Worm (Caenorhabditis elegans): ENCODE results near the gene srsx-5.

The srsx-5 gene

ce11 chrV:7928660-7929059, at the start of gene srsx-5:
TSS of gene srsx-5 (plus strand) at chrV:7928960.
- TF ChIP-seq unc-62 (GFP tag; optimal IDR thresholded peaks at IDR 0.05), result no peak

- no peak for TF ChIP-seq unc-62 (GFP tag; optimal IDR thresholded peaks at IDR 0.05)
Measured at ce11 chrV:7884441-7884840, 44.3 kb upstream of the srsx-5 start.

- no peak for TF ChIP-seq unc-62 (GFP tag; optimal IDR thresholded peaks at IDR 0.05)
Measured at ce11 chrV:7888036-7888435, 40.7 kb upstream of the srsx-5 start.

- no peak for TF ChIP-seq unc-62 (GFP tag; optimal IDR thresholded peaks at IDR 0.05)
Measured at ce11 chrV:7891230-7891629, 37.5 kb upstream of the srsx-5 start, which contains the start of gene F40A3.1. TSS of gene F40A3.1 (plus strand) at chrV:7891530.

ce11 chrV:7893812-7894381, 34.9 kb upstream of the srsx-5 start, which contains the start of gene F40A3.6:
TSS of gene F40A3.6 (minus strand) at chrV:7893862.
- TF ChIP-seq unc-62 (GFP tag; optimal IDR thresholded peaks at IDR 0.05), result no peak

- no peak for TF ChIP-seq unc-62 (GFP tag; optimal IDR thresholded peaks at IDR 0.05)
Measured at ce11 chrV:7899761-7900160, 29.0 kb upstream of the srsx-5 start, which contains the start of gene F40A3.7. TSS of gene F40A3.7 (minus strand) at chrV:7899861.

ce11 chrV:7901222-7901621, 27.5 kb upstream of the srsx-5 start:
- TF ChIP-seq unc-62 (GFP tag; optimal IDR thresholded peaks at IDR 0.05), result no peak

ce11 chrV:7904389-7904788, 24.4 kb upstream of the srsx-5 start:
- no peak for TF ChIP-seq unc-62 (GFP tag; optimal IDR thresholded peaks at IDR 0.05)

- no peak for TF ChIP-seq unc-62 (GFP tag; optimal IDR thresholded peaks at IDR 0.05)
Measured at ce11 chrV:7908431-7908830, 20.3 kb upstream of the srsx-5 start.

ce11 chrV:7925483-7925882, 3.3 kb upstream of the srsx-5 start, which contains the start of gene srsx-7:
TSS of gene srsx-7 (plus strand) at chrV:7925783.
- TF ChIP-seq unc-62 (GFP tag; optimal IDR thresholded peaks at IDR 0.05), result no peak

ce11 chrV:7926784-7927183, 2.0 kb upstream of the srsx-5 start, which contains the start of gene srsx-6:
TSS of gene srsx-6 (plus strand) at chrV:7927084.
- no peak for TF ChIP-seq unc-62 (GFP tag; optimal IDR thresholded peaks at IDR 0.05)

ce11 chrV:7932998-7933397, 4.2 kb downstream of the srsx-5 start, which contains the start of gene ncx-10:
TSS of gene ncx-10 (minus strand) at chrV:7933098.
- no peak for TF ChIP-seq unc-62 (GFP tag; optimal IDR thresholded peaks at IDR 0.05)

- TF ChIP-seq unc-62 (GFP tag; optimal IDR thresholded peaks at IDR 0.05), result no peak
Measured at ce11 chrV:7937152-7937551, 8.4 kb downstream of the srsx-5 start, which contains the start of gene srsx-3. TSS of gene srsx-3 (minus strand) at chrV:7937252.

- no peak for TF ChIP-seq unc-62 (GFP tag; optimal IDR thresholded peaks at IDR 0.05)
Measured at ce11 chrV:7940299-7940698, 11.5 kb downstream of the srsx-5 start, which contains the start of gene srt-53. TSS of gene srt-53 (minus strand) at chrV:7940399.

ce11 chrV:7943568-7943967, 14.8 kb downstream of the srsx-5 start, which contains the start of gene Y97E10B.1:
TSS of gene Y97E10B.1 (plus strand) at chrV:7943868.
- no peak for TF ChIP-seq unc-62 (GFP tag; optimal IDR thresholded peaks at IDR 0.05)

- TF ChIP-seq unc-62 (GFP tag; optimal IDR thresholded peaks at IDR 0.05), result no peak
Measured at ce11 chrV:7946229-7946628, 17.5 kb downstream of the srsx-5 start.

ce11 chrV:7952855-7953254, 24.1 kb downstream of the srsx-5 start, which contains the start of gene clec-216:
TSS of gene clec-216 (minus strand) at chrV:7952955.
- no peak for TF ChIP-seq unc-62 (GFP tag; optimal IDR thresholded peaks at IDR 0.05)

All from whole organism, dauer.